Worm (Caenorhabditis elegans) whole organism, L2 larva: ENCODE measurements around the gene snt-1.

Experiments
- C34F6.9 ChIP-seq: fragments of 150-350 bp; optimal IDR thresholded peaks from 2 replicates; lab custom pipeline; 2014; ENCODE audit warnings: missing biosample characterization, missing genetic modification characterization
- F13H6.1 ChIP-seq: sonication (generic microtip); optimal IDR thresholded peaks from 2 replicates; lab custom pipeline; 2016; ENCODE audit warnings: missing genetic modification characterization, missing compliant biosample characterization
- R02D3.7 ChIP-seq: fragments of 150-350 bp; optimal IDR thresholded peaks from 2 replicates; lab custom pipeline; 2014; ENCODE audit warnings: missing biosample characterization, missing genetic modification characterization
- Y55F3AM.14 ChIP-seq: fragments of 200-800 bp; sonication (Bioruptor generic); optimal IDR thresholded peaks from 2 replicates; lab custom pipeline; 2018; ENCODE audit warnings: mild to moderate bottlenecking, missing genetic modification characterization, missing compliant biosample characterization
- ZK546.5 ChIP-seq: sonication (generic microtip); optimal IDR thresholded peaks from 2 replicates; lab custom pipeline; 2017; ENCODE audit warnings: missing biosample characterization, missing genetic modification characterization
- alr-1 ChIP-seq: fragments of 150-350 bp; optimal IDR thresholded peaks from 2 replicates; lab custom pipeline; 2014; ENCODE audit warnings: missing biosample characterization, missing genetic modification characterization
- ama-1 ChIP-seq: fragments of 150-350 bp; optimal IDR thresholded peaks from 2 replicates; lab custom pipeline; 2018; ENCODE audit warnings: inconsistent platforms
- blmp-1 ChIP-seq: sonication (generic microtip); optimal IDR thresholded peaks from 2 replicates; lab custom pipeline; 2017; ENCODE audit warnings: missing genetic modification characterization, mild to moderate bottlenecking, missing compliant biosample characterization, antibody characterized with exemption, moderate library complexity; ENCODE audit not compliant: insufficient read depth
- ceh-16 ChIP-seq: fragments of 150-350 bp; optimal IDR thresholded peaks from 2 replicates; lab custom pipeline; 2014; ENCODE audit warnings: missing biosample characterization, missing genetic modification characterization
- ceh-82 ChIP-seq: fragments of 150-350 bp; optimal IDR thresholded peaks from 2 replicates; lab custom pipeline; 2014; ENCODE audit warnings: missing biosample characterization, missing genetic modification characterization
- crh-2 ChIP-seq: sonication (generic microtip); optimal IDR thresholded peaks from 2 replicates; lab custom pipeline; 2017; ENCODE audit warnings: missing biosample characterization, missing genetic modification characterization
- dmd-4 ChIP-seq: sonication (generic microtip); optimal IDR thresholded peaks from 2 replicates; lab custom pipeline; 2017; ENCODE audit warnings: missing biosample characterization, missing genetic modification characterization
- egl-27 ChIP-seq: sonication (generic microtip); optimal IDR thresholded peaks from 3 replicates; lab custom pipeline; 2017; ENCODE audit warnings: missing biosample characterization, missing genetic modification reagents, missing genetic modification characterization
- elt-1 ChIP-seq: fragments of 150-350 bp; optimal IDR thresholded peaks from 2 replicates; lab custom pipeline; 2014; ENCODE audit warnings: missing biosample characterization, missing genetic modification characterization
- elt-3 ChIP-seq: sonication (generic microtip); optimal IDR thresholded peaks from 2 replicates; lab custom pipeline; 2017; ENCODE audit warnings: missing biosample characterization, missing genetic modification characterization
- fos-1 ChIP-seq: fragments of 150-350 bp; optimal IDR thresholded peaks from 2 replicates; lab custom pipeline; 2014; ENCODE audit warnings: missing biosample characterization, missing genetic modification characterization
- gmeb-1 ChIP-seq: fragments of 150-350 bp; optimal IDR thresholded peaks from 2 replicates; lab custom pipeline; 2014; ENCODE audit warnings: missing biosample characterization, missing genetic modification characterization
- lin-11 ChIP-seq: fragments of 150-350 bp; sonication (generic microtip); optimal IDR thresholded peaks from 2 replicates; lab custom pipeline; 2014; ENCODE audit warnings: missing biosample characterization, missing genetic modification characterization, inconsistent platforms, mixed read lengths
- lin-13 ChIP-seq: fragments of 150-350 bp; optimal IDR thresholded peaks from 2 replicates; lab custom pipeline; 2014; ENCODE audit warnings: missing biosample characterization, missing genetic modification reagents, missing genetic modification characterization
- lin-39 ChIP-seq: fragments of 150-350 bp; optimal IDR thresholded peaks from 2 replicates; lab custom pipeline; 2014; ENCODE audit warnings: missing biosample characterization, missing genetic modification reagents, missing genetic modification characterization
- lsy-2 ChIP-seq, 2 experiments: fragments of 150-350 bp in 1 of 2; sonication (generic microtip) in 1 of 2; optimal IDR thresholded peaks; 2 replicates each; lab custom pipeline; 2014 to 2017; ENCODE audit warnings: missing biosample characterization in 2 of 2, missing genetic modification characterization in 2 of 2
- mab-5 ChIP-seq: fragments of 150-350 bp; optimal IDR thresholded peaks from 2 replicates; lab custom pipeline; 2014; ENCODE audit warnings: missing biosample characterization, missing genetic modification characterization
- mbf-1 ChIP-seq: sonication (generic microtip); optimal IDR thresholded peaks from 2 replicates; lab custom pipeline; 2017; ENCODE audit warnings: missing biosample characterization, missing genetic modification characterization
- mdl-1 ChIP-seq, 2 experiments: fragments of 150-350 bp in 1 of 2; sonication (generic microtip) in 1 of 2; optimal IDR thresholded peaks; 2 replicates each; lab custom pipeline; 2017; ENCODE audit warnings: missing biosample characterization in 2 of 2, missing genetic modification characterization in 2 of 2
- nhr-11 ChIP-seq: fragments of 150-350 bp; optimal IDR thresholded peaks from 2 replicates; lab custom pipeline; 2014; ENCODE audit warnings: missing biosample characterization, missing genetic modification characterization
- nhr-12 ChIP-seq: fragments of 150-350 bp; optimal IDR thresholded peaks from 2 replicates; lab custom pipeline; 2014; ENCODE audit warnings: missing biosample characterization, missing genetic modification characterization
- nhr-129 ChIP-seq: fragments of 150-350 bp; optimal IDR thresholded peaks from 2 replicates; lab custom pipeline; 2014; ENCODE audit warnings: missing biosample characterization, missing genetic modification characterization
- nhr-21 ChIP-seq: fragments of 150-350 bp; optimal IDR thresholded peaks from 2 replicates; lab custom pipeline; 2014; ENCODE audit warnings: missing biosample characterization, missing genetic modification characterization
- nhr-23 ChIP-seq: fragments of 150-350 bp; optimal IDR thresholded peaks from 2 replicates; lab custom pipeline; 2014; ENCODE audit warnings: missing biosample characterization, missing genetic modification reagents, missing genetic modification characterization
- nhr-237 ChIP-seq: fragments of 150-350 bp; optimal IDR thresholded peaks from 2 replicates; lab custom pipeline; 2014; ENCODE audit warnings: missing biosample characterization, missing genetic modification characterization
- nhr-25 ChIP-seq: fragments of 150-350 bp; sonication (generic microtip); optimal IDR thresholded peaks from 3 replicates; lab custom pipeline; 2014; ENCODE audit warnings: missing biosample characterization, missing genetic modification characterization
- nhr-6 ChIP-seq: fragments of 150-350 bp; optimal IDR thresholded peaks from 2 replicates; lab custom pipeline; 2014; ENCODE audit warnings: missing biosample characterization, missing genetic modification characterization
- nhr-77 ChIP-seq: fragments of 150-350 bp; optimal IDR thresholded peaks from 2 replicates; lab custom pipeline; 2014; ENCODE audit warnings: missing biosample characterization, missing genetic modification characterization
- peb-1 ChIP-seq: fragments of 150-350 bp; optimal IDR thresholded peaks from 2 replicates; lab custom pipeline; 2014; ENCODE audit warnings: missing biosample characterization, missing genetic modification characterization
- sem-4 ChIP-seq: fragments of 150-350 bp; optimal IDR thresholded peaks from 2 replicates; lab custom pipeline; 2014; ENCODE audit warnings: missing biosample characterization, missing genetic modification reagents, missing genetic modification characterization
- skn-1 ChIP-seq: sonication (generic microtip); optimal IDR thresholded peaks from 2 replicates; lab custom pipeline; 2017; ENCODE audit warnings: missing biosample characterization, missing genetic modification characterization
- sma-3 ChIP-seq: sonication (generic microtip); optimal IDR thresholded peaks from 2 replicates; lab custom pipeline; 2016; ENCODE audit warnings: missing genetic modification reagents, missing genetic modification characterization, missing compliant biosample characterization
- sma-9 ChIP-seq, 2 experiments: fragments of 150-350 bp in 1 of 2; sonication (generic microtip) in 1 of 2; optimal IDR thresholded peaks; 2 replicates each; lab custom pipeline; 2014 to 2016; ENCODE audit warnings: missing genetic modification characterization in 2 of 2, mild to moderate bottlenecking in 1 of 2, missing biosample characterization in 1 of 2, missing compliant biosample characterization in 1 of 2, missing genetic modification reagents in 1 of 2, moderate library complexity in 1 of 2
- snpc-4 ChIP-seq: fragments of 150-350 bp; optimal IDR thresholded peaks from 2 replicates; lab custom pipeline; 2014; ENCODE audit warnings: missing biosample characterization, missing genetic modification characterization
- unc-39 ChIP-seq: fragments of 150-350 bp; optimal IDR thresholded peaks from 2 replicates; lab custom pipeline; 2014; ENCODE audit warnings: missing biosample characterization, missing genetic modification characterization
- unc-55 ChIP-seq: fragments of 150-350 bp; sonication (generic microtip); optimal IDR thresholded peaks from 3 replicates; lab custom pipeline; 2014; ENCODE audit warnings: missing biosample characterization, missing genetic modification reagents, missing genetic modification characterization
- unc-62 ChIP-seq: fragments of 150-350 bp; optimal IDR thresholded peaks from 2 replicates; lab custom pipeline; 2014; ENCODE audit warnings: missing biosample characterization, missing genetic modification reagents, missing genetic modification characterization
- zag-1 ChIP-seq: fragments of 150-350 bp; optimal IDR thresholded peaks from 2 replicates; lab custom pipeline; 2014; ENCODE audit warnings: missing biosample characterization, missing genetic modification characterization
- ztf-4 ChIP-seq: fragments of 150-350 bp; optimal IDR thresholded peaks from 2 replicates; lab custom pipeline; 2014; ENCODE audit warnings: missing biosample characterization, missing genetic modification characterization

The snt-1 gene

DNA sequence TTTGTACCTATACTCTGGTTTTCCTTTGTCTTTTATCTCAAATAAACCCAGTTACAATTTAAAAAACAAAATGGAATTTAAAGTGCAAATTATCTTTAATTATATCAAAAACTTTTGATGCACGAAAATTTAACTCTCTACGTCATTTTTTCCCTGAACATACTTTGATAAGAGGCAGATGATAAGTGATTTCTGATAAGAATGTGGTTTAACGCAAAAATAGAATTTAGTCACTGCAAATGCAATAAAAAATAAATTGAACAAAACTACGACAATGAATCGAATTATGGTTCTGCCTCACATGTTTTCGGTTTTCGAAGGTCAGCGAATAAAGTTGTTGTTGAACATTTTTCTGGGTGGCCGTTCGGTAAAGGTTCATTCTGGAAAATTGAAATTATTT is 11.1 kb downstream of the snt-1 start:
- no peak for TF ChIP-seq sma-3 (GFP tag; lab: Kevin White, UChicago)
- no peak for TF ChIP-seq sem-4 (tag; lab: Kevin White, UChicago)
- TF ChIP-seq nhr-12 (tag; lab: Kevin White, UChicago) = no peak
- TF ChIP-seq gmeb-1 = no peak
- no peak for TF ChIP-seq nhr-6 (tag; lab: Kevin White, UChicago)
- no peak for TF ChIP-seq mdl-1 (tag; optimal IDR thresholded peaks at IDR 0.05; lab: Kevin White, UChicago)
- TF ChIP-seq nhr-21 = no peak
- TF ChIP-seq fos-1 = peak; percentile 95
- no peak for TF ChIP-seq skn-1 (tag; lab: Kevin White, UChicago)
- TF ChIP-seq crh-2 = peak; percentile 57
- no peak for TF ChIP-seq F13H6.1 (tag; lab: Kevin White, UChicago)
- no peak for TF ChIP-seq nhr-77 (tag; lab: Kevin White, UChicago)
- no peak for TF ChIP-seq lsy-2 (tag; optimal IDR thresholded peaks at IDR 0.05; lab: Kevin White, UChicago)
- peak; percentile 84 for TF ChIP-seq sma-9 (GFP tag; optimal IDR thresholded peaks at IDR 0.05; lab: Kevin White, UChicago)
- TF ChIP-seq sma-9 (tag; optimal IDR thresholded peaks at IDR 0.05; lab: Kevin White, UChicago) = no peak
- no peak for TF ChIP-seq ceh-82

DNA sequence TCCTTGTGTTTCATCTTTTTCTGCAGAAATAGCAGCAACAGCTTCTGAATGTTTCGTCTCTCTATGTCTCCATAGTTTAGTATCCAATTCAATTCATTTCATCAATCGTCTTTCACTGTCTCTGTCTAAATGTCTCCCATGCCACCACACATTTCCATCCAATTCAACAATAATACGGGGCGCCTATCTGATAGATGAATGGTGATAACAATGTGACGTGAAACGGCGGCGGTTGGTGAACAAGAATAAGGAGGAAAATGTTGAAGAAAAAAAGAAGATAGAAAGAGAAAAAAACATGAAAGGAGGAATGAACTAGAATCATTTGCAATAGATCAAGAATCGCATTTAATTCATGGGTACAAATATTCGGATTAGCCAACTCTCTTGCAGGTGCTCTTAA is 11.6 kb downstream of the snt-1 start:
- TF ChIP-seq sem-4 (tag; lab: Kevin White, UChicago) (peak; percentile 89), nhr-25 (peak; percentile 78), lsy-2 (tag; optimal IDR thresholded peaks at IDR 0.05; lab: Kevin White, UChicago) (peak; percentile 3 to 59), mdl-1 (tag; optimal IDR thresholded peaks at IDR 0.05; lab: Kevin White, UChicago) (peak; percentile 32 to 56), mbf-1 (tag; lab: Kevin White, UChicago) (no peak), blmp-1 (tag; lab: Kevin White, UChicago) (peak; percentile 81), mab-5 (tag; lab: Kevin White, UChicago) (peak; percentile 68), fos-1 (peak; percentile 92), unc-55 (GFP tag; lab: Kevin White, UChicago) (peak; percentile 37), crh-2 (peak; percentile 86), elt-1 (tag; lab: Kevin White, UChicago) (peak; percentile 88), lin-13 (GFP tag; lab: Kevin White, UChicago) (peak; percentile 20), nhr-129 (tag; lab: Kevin White, UChicago) (peak; percentile 58), unc-62 (GFP tag; lab: Kevin White, UChicago) (peak; percentile 48), zag-1 (tag; lab: Kevin White, UChicago) (no peak), peb-1 (no peak), R02D3.7 (tag; lab: Kevin White, UChicago) (no peak), unc-39 (tag; lab: Kevin White, UChicago) (no peak), elt-3 (tag; lab: Kevin White, UChicago) (no peak), nhr-21 (peak; percentile 81), C34F6.9 (tag; lab: Kevin White, UChicago) (no peak), ceh-16 (peak; percentile 94), nhr-77 (tag; lab: Kevin White, UChicago) (no peak), gmeb-1 (peak; percentile 47), F13H6.1 (tag; lab: Kevin White, UChicago) (peak; percentile 67), nhr-6 (tag; lab: Kevin White, UChicago) (peak; percentile 64), sma-9 (GFP tag; optimal IDR thresholded peaks at IDR 0.05; lab: Kevin White, UChicago) (peak; percentile 91), sma-9 (tag; optimal IDR thresholded peaks at IDR 0.05; lab: Kevin White, UChicago) (no peak), sma-3 (GFP tag; lab: Kevin White, UChicago) (peak; percentile 59), ama-1 (no peak), egl-27 (tag; lab: Kevin White, UChicago) (peak; percentile 78), ztf-4 (tag; lab: Kevin White, UChicago) (peak; percentile 41), nhr-237 (tag; lab: Kevin White, UChicago) (no peak)

DNA sequence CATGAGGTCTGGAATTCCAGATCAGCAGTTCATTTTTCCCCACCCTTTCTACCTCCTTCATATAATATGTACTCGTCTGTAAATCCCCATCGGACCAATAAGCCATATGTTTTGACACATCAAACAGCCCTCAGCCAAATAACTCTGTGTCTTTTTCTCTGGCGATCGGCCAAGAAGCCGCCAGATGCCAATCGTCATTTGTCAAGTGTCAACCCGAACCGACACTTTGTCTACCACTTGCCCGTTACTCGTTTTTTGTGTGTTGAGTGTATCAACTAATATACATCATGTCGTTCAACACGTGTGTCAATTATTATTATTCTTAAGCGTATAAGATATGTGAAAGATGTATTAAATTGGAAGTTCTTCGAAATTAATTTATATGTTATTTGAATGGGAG is 12.5 kb downstream of the snt-1 start:
- TF ChIP-seq unc-55 (GFP tag; lab: Kevin White, UChicago) (no peak), F13H6.1 (tag; lab: Kevin White, UChicago) (peak; percentile 68), snpc-4 (tag; lab: Kevin White, UChicago) (peak; percentile 31), ceh-16 (peak; percentile 72), dmd-4 (tag; lab: Kevin White, UChicago) (no peak), lin-11 (tag; lab: Kevin White, UChicago) (no peak), ztf-4 (tag; lab: Kevin White, UChicago) (peak; percentile 23), nhr-11 (tag; lab: Kevin White, UChicago) (no peak), nhr-6 (tag; lab: Kevin White, UChicago) (no peak), sma-9 (GFP tag; optimal IDR thresholded peaks at IDR 0.05; lab: Kevin White, UChicago) (peak; percentile 78), sma-9 (tag; optimal IDR thresholded peaks at IDR 0.05; lab: Kevin White, UChicago) (no peak), peb-1 (no peak), mbf-1 (tag; lab: Kevin White, UChicago) (no peak), sem-4 (tag; lab: Kevin White, UChicago) (peak; percentile 88), lin-13 (GFP tag; lab: Kevin White, UChicago) (no peak), ZK546.5 (tag; lab: Kevin White, UChicago) (no peak), nhr-23 (no peak), C34F6.9 (tag; lab: Kevin White, UChicago) (peak; percentile 31), lin-39 (tag; lab: Kevin White, UChicago) (peak; percentile 46), elt-3 (tag; lab: Kevin White, UChicago) (no peak), lsy-2 (tag; optimal IDR thresholded peaks at IDR 0.05; lab: Kevin White, UChicago) (peak in 1 of 2 experiments; percentile 53), Y55F3AM.14 (GFP tag; lab: Kevin White, UChicago) (peak; percentile 8), nhr-237 (tag; lab: Kevin White, UChicago) (no peak), nhr-129 (tag; lab: Kevin White, UChicago) (peak; percentile 63), sma-3 (GFP tag; lab: Kevin White, UChicago) (no peak), zag-1 (tag; lab: Kevin White, UChicago) (peak; percentile 22), alr-1 (tag; lab: Kevin White, UChicago) (no peak), crh-2 (peak; percentile 53), mab-5 (tag; lab: Kevin White, UChicago) (peak; percentile 92), nhr-25 (peak; percentile 80), mdl-1 (tag; optimal IDR thresholded peaks at IDR 0.05; lab: Kevin White, UChicago) (peak in 1 of 2 experiments; percentile 29), ceh-82 (no peak), unc-62 (GFP tag; lab: Kevin White, UChicago) (peak; percentile 92)
